Worm (Caenorhabditis elegans) whole organism, L4/young adult: Measurements from ENCODE around the gene sqt-3.

Source experiments
- W03F9.2 ChIP-seq: fragments of 150-350 bp; optimal IDR thresholded peaks from 2 replicates; lab custom pipeline; 2014; ENCODE audit warnings: missing biosample characterization, missing genetic modification characterization
- dao-5 ChIP-seq: sonication (generic microtip); optimal IDR thresholded peaks from 2 replicates; lab custom pipeline; 2016; ENCODE audit warnings: missing genotype, missing genetic modification characterization, moderate library complexity, missing compliant biosample characterization
- him-1 ChIP-seq: sonication (generic microtip); optimal IDR thresholded peaks from 2 replicates; lab custom pipeline; 2016; ENCODE audit warnings: missing genotype, missing genetic modification reagents, missing genetic modification characterization, missing compliant biosample characterization

DNA sequence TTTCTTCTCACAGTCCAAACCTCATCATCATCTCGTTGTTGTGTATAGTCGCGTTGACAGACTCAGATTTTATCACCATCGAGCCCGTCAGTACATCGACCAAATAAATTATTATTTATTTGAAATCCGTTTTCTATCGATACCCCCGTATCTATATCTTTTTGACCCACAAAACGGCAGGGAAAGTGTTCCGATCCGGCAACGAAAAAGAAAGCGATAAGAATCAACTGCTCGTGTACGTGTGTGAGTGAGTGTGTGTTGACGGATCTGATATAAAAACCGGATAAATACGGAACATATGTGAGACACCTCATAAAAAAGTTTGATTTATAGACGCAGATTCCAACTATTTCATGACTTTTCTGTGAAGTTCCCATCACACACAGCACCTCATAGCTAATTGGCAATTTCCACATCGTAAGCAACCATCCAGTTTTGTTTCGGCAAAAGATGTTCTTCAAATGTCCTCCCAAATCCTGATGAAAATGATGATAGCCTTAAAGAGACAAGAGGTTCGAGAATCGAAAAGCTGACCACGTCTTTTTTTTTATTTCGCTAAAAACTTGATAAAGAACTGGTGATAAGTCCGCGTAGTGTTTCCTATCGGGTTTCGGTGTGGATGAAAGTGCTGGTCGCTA lies 1.8 kb downstream of the sqt-3 start:
- TF ChIP-seq W03F9.2 (tag; lab: Kevin White, UChicago) (no peak), dao-5 (tag; lab: Kevin White, UChicago) (no peak), him-1 (tag; lab: Kevin White, UChicago) (no peak)
